Fruit fly (Drosophila melanogaster): ENCODE measurements around the gene Spag1.

DNA sequence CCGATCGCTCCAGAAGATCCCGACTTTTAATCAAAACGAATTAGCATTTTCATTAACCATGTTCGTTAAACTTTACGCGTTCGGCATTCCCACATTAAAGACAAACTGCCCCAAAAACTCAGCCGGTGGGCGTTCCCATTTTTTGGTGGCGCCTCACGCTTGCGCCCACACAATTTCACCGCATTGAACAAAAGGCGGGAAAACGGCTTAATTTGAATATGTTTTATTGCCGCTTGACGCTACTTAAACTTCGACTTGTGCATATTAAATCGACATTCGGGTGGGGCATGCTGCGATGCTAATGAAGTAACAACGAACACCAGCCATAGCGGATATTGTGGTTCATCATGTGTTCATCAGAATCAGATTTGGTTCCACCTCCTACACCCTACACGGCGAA, 11.1 kb upstream of the Spag1 start:
- TF ChIP-seq Crg-1 (GFP tag; optimal IDR thresholded peaks at IDR 0.05) = no peak
- TF ChIP-seq pad (GFP tag; optimal IDR thresholded peaks at IDR 0.05) = no peak
- no peak for TF ChIP-seq Mnt (GFP tag; optimal IDR thresholded peaks at IDR 0.05)
- TF ChIP-seq CG14711 (tag; optimal IDR thresholded peaks at IDR 0.05) = no peak
- TF ChIP-seq CG11617 (GFP tag; optimal IDR thresholded peaks at IDR 0.05) = no peak
- TF ChIP-seq cnc (optimal IDR thresholded peaks at IDR 0.05) = no peak
- TF ChIP-seq ovo (GFP tag; optimal IDR thresholded peaks at IDR 0.05) = no peak
- TF ChIP-seq CG7045 (GFP tag; optimal IDR thresholded peaks at IDR 0.05) = no peak
- TF ChIP-seq CG1620 (GFP tag; optimal IDR thresholded peaks at IDR 0.05) = no peak
- no peak for TF ChIP-seq CG33017 (tag; optimal IDR thresholded peaks at IDR 0.05)
